Fruit fly (Drosophila melanogaster) Kc167 (cell line): ENCODE measurements around the gene Hsp27.

Experiments
- Myc ChIP-seq: fragments of >200 bp; optimal IDR thresholded peaks from 2 replicates; lab custom pipeline; 2017; ENCODE audit warnings: missing external identifiers
- Sin3A ChIP-seq: fragments of >200 bp; optimal IDR thresholded peaks from 2 replicates; lab custom pipeline; 2018; ENCODE audit warnings: missing external identifiers
- h ChIP-seq: fragments of >200 bp; optimal IDR thresholded peaks from 3 replicates; lab custom pipeline; 2018; ENCODE audit warnings: missing external identifiers
- insv ChIP-seq: fragments of >200 bp; optimal IDR thresholded peaks from 3 replicates; lab custom pipeline; 2018; ENCODE audit warnings: missing external identifiers
- psq ChIP-seq: fragments of >200 bp; optimal IDR thresholded peaks from 2 replicates; lab custom pipeline; 2017; ENCODE audit warnings: missing external identifiers
- ttk ChIP-seq: sonication (Bioruptor generic); optimal IDR thresholded peaks from 2 replicates; lab custom pipeline; 2017; ENCODE audit warnings: missing external identifiers

dm6 chr3L:9367431-9367867 lies 16.4 kb upstream of the Hsp27 start:
- TF ChIP-seq psq (lab: Kevin White, UChicago) (no peak), Myc (lab: Kevin White, UChicago) (no peak), insv (lab: Kevin White, UChicago) (no peak), ttk (no peak), h (lab: Kevin White, UChicago) (no peak), Sin3A (lab: Kevin White, UChicago) (no peak)
